Worm (Caenorhabditis elegans) whole organism, L4 larva: ENCODE measurements around the gene fos-1.
"Not testable (repeated sequence)": the region's sequence is repeated elsewhere in the genome, so short reads cannot be mapped to it uniquely, and the experiment has no call there.

ENCODE experiments used
- ama-1 ChIP-seq: fragments of 150-350 bp; optimal IDR thresholded peaks from 2 replicates; lab custom pipeline; 2014; ENCODE audit warnings: inconsistent platforms, mixed read lengths
- attf-4 ChIP-seq: sonication (generic microtip); optimal IDR thresholded peaks from 3 replicates; lab custom pipeline; 2017; ENCODE audit warnings: missing biosample characterization, missing genetic modification characterization
- gei-8 ChIP-seq: fragments of 200-800 bp; sonication (Bioruptor generic); optimal IDR thresholded peaks from 2 replicates; lab custom pipeline; 2018; ENCODE audit warnings: mild to moderate bottlenecking, missing genetic modification characterization, missing compliant biosample characterization
- mdl-1 ChIP-seq, 2 experiments: fragments of 150-350 bp in 1 of 2; sonication (generic microtip) in 1 of 2; optimal IDR thresholded peaks; 2 replicates each; lab custom pipeline; 2014 to 2017; ENCODE audit warnings: missing biosample characterization in 2 of 2, missing genetic modification characterization in 2 of 2
- mdt-29 ChIP-seq: fragments of 200-800 bp; sonication (Bioruptor generic); IDR thresholded peaks from 2 replicates; pipeline ENCODE4 v1.3.6; 2022; ENCODE audit warnings: missing genetic modification reagents, missing genetic modification characterization, missing compliant biosample characterization
- nhr-11 ChIP-seq: fragments of 150-350 bp; optimal IDR thresholded peaks from 2 replicates; lab custom pipeline; 2014; ENCODE audit warnings: missing biosample characterization, missing genetic modification characterization
- nhr-237 ChIP-seq: sonication (generic microtip); optimal IDR thresholded peaks from 2 replicates; lab custom pipeline; 2017; ENCODE audit warnings: missing biosample characterization, missing genetic modification characterization
- nhr-42 ChIP-seq: fragments of 200-800 bp; sonication (Bioruptor generic); IDR thresholded peaks from 2 replicates; pipeline ENCODE4 v1.3.6; 2022; ENCODE audit warnings: missing genetic modification characterization, missing compliant biosample characterization
- nhr-77 ChIP-seq: fragments of 150-350 bp; optimal IDR thresholded peaks from 2 replicates; lab custom pipeline; 2014; ENCODE audit warnings: missing biosample characterization, missing genetic modification characterization
- pha-4 ChIP-seq, 2 experiments: fragments of 150-350 bp in 1 of 2; fragments of 200-800 bp in 1 of 2; sonication (Bioruptor generic) in 1 of 2; IDR thresholded peaks in 1 of 2; optimal IDR thresholded peaks in 1 of 2; 2 replicates each; pipeline versions ENCODE4 v1.3.6 to Lab custom; 2014 to 2022; ENCODE audit warnings: missing genetic modification characterization in 2 of 2, missing genetic modification reagents in 2 of 2, missing biosample characterization in 1 of 2, missing compliant biosample characterization in 1 of 2
- unc-62 ChIP-seq, 3 experiments: fragments of 150-350 bp in 1 of 3; sonication (generic microtip); optimal IDR thresholded peaks in 2 of 3; peaks in 1 of 3; 1 replicate in 1 of 3; 2 replicates in 2 of 3; lab custom pipeline; 2014 to 2017; ENCODE audit warnings: missing biosample characterization in 3 of 3, missing genetic modification characterization in 3 of 3, missing genetic modification reagents in 3 of 3, missing genotype in 1 of 3

DNA sequence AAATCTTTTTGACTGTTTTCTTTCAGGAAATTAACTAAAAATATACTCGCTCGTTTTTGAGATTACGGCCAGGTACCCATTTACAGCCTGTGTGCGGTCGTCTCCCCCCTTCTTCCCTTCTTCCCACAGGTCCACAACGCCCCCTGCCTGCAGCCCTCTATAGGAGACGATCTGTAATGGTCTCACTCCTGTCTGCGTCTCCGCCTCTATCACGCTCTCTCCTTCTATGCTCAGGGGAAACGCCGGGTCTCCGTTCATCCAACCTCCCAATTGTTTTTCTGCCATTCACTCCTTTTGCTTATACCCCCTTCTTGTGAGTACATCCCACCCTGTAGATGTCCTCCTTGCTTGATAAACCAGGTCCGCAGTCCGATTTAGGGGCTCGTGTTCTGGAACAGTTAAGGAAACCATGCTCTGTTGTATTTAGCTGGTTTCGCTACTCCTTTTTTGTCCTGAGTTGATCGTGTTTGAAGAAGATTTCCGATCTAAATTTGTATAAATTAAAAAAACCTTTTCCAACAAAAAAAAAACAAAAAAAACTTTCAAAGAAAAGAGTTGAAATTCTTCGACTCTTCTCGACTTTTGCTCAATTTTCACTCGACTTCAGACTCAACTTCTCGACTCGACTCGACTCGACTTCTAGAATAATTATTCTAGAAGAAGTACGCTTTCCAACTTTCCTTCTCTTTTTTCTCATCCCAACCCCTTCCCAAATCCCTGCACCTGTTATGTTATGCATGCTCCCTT, 35.2 kb downstream of the fos-1 start, which contains the start of gene F29G9.1:
- not testable (repeated sequence) for TF ChIP-seq nhr-237 (tag; lab: Kevin White, UChicago); pha-4 (GFP tag; IDR thresholded peaks at IDR 0.05; lab: Robert Waterston, UW); pha-4 (tag; optimal IDR thresholded peaks at IDR 0.05; lab: Kevin White, UChicago); ama-1 (lab: Kevin White, UChicago); mdt-29 (GFP tag; lab: Robert Waterston, UW); nhr-11 (tag; lab: Kevin White, UChicago); mdl-1 (tag; optimal IDR thresholded peaks at IDR 0.05; lab: Kevin White, UChicago); nhr-77 (tag; lab: Kevin White, UChicago); nhr-42 (GFP tag; lab: Robert Waterston, UW); attf-4; unc-62 (GFP tag; optimal IDR thresholded peaks at IDR 0.05 in 1 of 2; lab: Kevin White, UChicago); unc-62 (tag; optimal IDR thresholded peaks at IDR 0.05; lab: Kevin White, UChicago); gei-8 (GFP tag; lab: Kevin White, UChicago)
